Worm (Caenorhabditis elegans): ENCODE data around the gene panl-3.

The panl-3 gene

DNA sequence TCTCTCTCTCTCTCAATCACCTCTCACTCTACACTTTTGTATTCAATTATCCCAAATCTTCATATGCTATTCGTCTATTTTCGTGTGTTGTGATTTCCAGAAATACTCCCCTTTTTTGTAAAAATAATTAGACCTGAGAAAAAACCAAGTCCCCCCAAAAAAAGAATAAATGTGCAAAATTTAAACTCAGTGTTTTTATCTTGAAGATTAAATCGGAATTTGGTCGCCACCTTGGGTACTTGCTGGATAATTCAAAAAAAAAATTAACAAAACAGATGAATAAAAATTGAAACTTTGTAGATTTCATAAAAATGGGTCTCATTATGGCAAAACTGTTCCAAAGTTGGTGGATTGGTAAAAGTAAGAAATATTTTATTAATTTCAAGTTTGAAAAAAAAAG, 4.1 kb downstream of the panl-3 start, which contains the start of gene arl-5:
Gene arl-5 (plus strand): TSS at position 301 of the 400 bp plus-strand sequence.
- TF ChIP-seq unc-39 (tag; optimal IDR thresholded peaks at IDR 0.05), result no peak
- no peak for TF ChIP-seq lsy-2 (tag; optimal IDR thresholded peaks at IDR 0.05)
- no peak for TF ChIP-seq nhr-11 (tag; optimal IDR thresholded peaks at IDR 0.05)
- TF ChIP-seq lin-1 (GFP tag; IDR thresholded peaks at IDR 0.05), result no peak
- TF ChIP-seq ceh-62 (tag; optimal IDR thresholded peaks at IDR 0.05), result no peak
- no peak for TF ChIP-seq ZK546.5 (tag; optimal IDR thresholded peaks at IDR 0.05)

ce11 chrIII:9823748-9824147, 4.9 kb downstream of the panl-3 start:
- TF ChIP-seq pqm-1 (tag; optimal IDR thresholded peaks at IDR 0.05) (no peak), unc-62 (GFP tag; optimal IDR thresholded peaks at IDR 0.05 in 1 of 2) (peak in 1 of 2 experiments; percentile 97), unc-62 (tag; optimal IDR thresholded peaks at IDR 0.05) (no peak), F37D6.2 (tag; optimal IDR thresholded peaks at IDR 0.05) (no peak), php-3 (GFP tag; IDR thresholded peaks at IDR 0.05) (no peak)

ce11 chrIII:9824330-9824934, 5.6 kb downstream of the panl-3 start, which contains the start of gene lin-52:
Gene lin-52 (minus strand): TSS chrIII:9824750.
- TF ChIP-seq daf-19 (GFP tag; conservative IDR thresholded peaks at IDR 0.05) (peak; percentile 76; the same call in 1 of the 2 replicates), dpl-1 (GFP tag; optimal IDR thresholded peaks at IDR 0.05) (no peak), mes-2 (tag; optimal IDR thresholded peaks at IDR 0.05; ENCODE audit: poor library complexity, severe bottlenecking) (peak; percentile 21), unc-62 (GFP tag; optimal IDR thresholded peaks at IDR 0.05 in 1 of 2) (peak in 1 of 2 experiments; percentile 22), unc-62 (tag; optimal IDR thresholded peaks at IDR 0.05) (no peak), nhr-102 (tag; optimal IDR thresholded peaks at IDR 0.05) (peak; percentile 50), nhr-10 (tag; optimal IDR thresholded peaks at IDR 0.05) (no peak), zfp-2 (tag; optimal IDR thresholded peaks at IDR 0.05) (no peak), lin-1 (GFP tag; IDR thresholded peaks at IDR 0.05) (0 out of 2 replicates have a peak, but pooled peaks have one; percentile 30), hlh-11 (tag; optimal IDR thresholded peaks at IDR 0.05) (no peak), Y105C5A.15 (GFP tag; IDR thresholded peaks at IDR 0.05) (no peak), ZK546.5 (tag; optimal IDR thresholded peaks at IDR 0.05) (no peak), dve-1 (tag; optimal IDR thresholded peaks at IDR 0.05; ENCODE audit: insufficient read depth) (peak; percentile 22), zfp-3 (GFP tag; conservative IDR thresholded peaks at IDR 0.05) (peak; percentile 88), ceh-82 (tag; optimal IDR thresholded peaks at IDR 0.05) (no peak), lsy-2 (tag; optimal IDR thresholded peaks at IDR 0.05) (peak in 1 of 2 experiments; percentile 12), nhr-76 (tag; optimal IDR thresholded peaks at IDR 0.05) (no peak), daf-8 (GFP tag; IDR thresholded peaks at IDR 0.05) (no peak), nhr-41 (GFP tag; IDR thresholded peaks at IDR 0.05) (0 out of 2 replicates have a peak, but pooled peaks have one; percentile 32), fos-1 (tag; optimal IDR thresholded peaks at IDR 0.05) (no peak), madf-5 (GFP tag; IDR thresholded peaks at IDR 0.05) (no peak), aha-1 (tag) (peak; percentile 91), ama-1 (optimal IDR thresholded peaks at IDR 0.05) (peak; percentile 70), mdt-29 (GFP tag; IDR thresholded peaks at IDR 0.05) (no peak; the same call in 1 of the 2 replicates), lin-38 (GFP tag; IDR thresholded peaks at IDR 0.05) (peak; percentile 22; the same call in 1 of the 2 replicates), ceh-62 (tag; optimal IDR thresholded peaks at IDR 0.05) (no peak), dmd-8 (GFP tag; IDR thresholded peaks at IDR 0.05) (no peak), zip-2 (tag; optimal IDR thresholded peaks at IDR 0.05) (no peak), T20F7.1 (GFP tag; optimal IDR thresholded peaks at IDR 0.05) (peak; percentile 50), ceh-20 (GFP tag; IDR thresholded peaks at IDR 0.05) (no peak), daf-16 (GFP tag; optimal IDR thresholded peaks at IDR 0.05) (no peak), daf-16 (tag; optimal IDR thresholded peaks at IDR 0.05) (peak; percentile 14), nhr-25 (tag; optimal IDR thresholded peaks at IDR 0.05; ENCODE audit: borderline replicate concordance, insufficient read depth) (no peak), gei-8 (GFP tag; optimal IDR thresholded peaks at IDR 0.05) (no peak), nhr-77 (tag; optimal IDR thresholded peaks at IDR 0.05) (no peak), hlh-30 (tag; optimal IDR thresholded peaks at IDR 0.05; ENCODE audit: insufficient read depth) (peak; percentile 1), mxl-2 (GFP tag; conservative IDR thresholded peaks at IDR 0.05) (0 out of 2 replicates have a peak, but pooled peaks have one; percentile 6), ZK337.2 (GFP tag; IDR thresholded peaks at IDR 0.05) (no peak), T26A8.4 (GFP tag; IDR thresholded peaks at IDR 0.05) (peak; percentile 23; the same call in 1 of the 2 replicates), mep-1 (tag; optimal IDR thresholded peaks at IDR 0.05) (peak; percentile 13), nhr-11 (tag; optimal IDR thresholded peaks at IDR 0.05) (no peak), ctbp-1 (GFP tag; IDR thresholded peaks at IDR 0.05) (0 out of 2 replicates have a peak, but pooled peaks have one; percentile 17)
